Fruit fly (Drosophila melanogaster): ENCODE data around the gene ems.

The ems gene

dm6 chr3R:13884929-13885328, 16.7 kb upstream of the ems start:
- peak; percentile 27 for TF ChIP-seq CG3919 (GFP tag; optimal IDR thresholded peaks at IDR 0.05)
- TF ChIP-seq CG34406 (GFP tag; optimal IDR thresholded peaks at IDR 0.05) = no peak
- TF ChIP-seq eg (GFP tag; IDR thresholded peaks at IDR 0.05) = no peak
- no peak for TF ChIP-seq fd85E (GFP tag; optimal IDR thresholded peaks at IDR 0.05)
- TF ChIP-seq salr (GFP tag; optimal IDR thresholded peaks at IDR 0.05) = no peak
- peak; percentile 18 for TF ChIP-seq OdsH (GFP tag; optimal IDR thresholded peaks at IDR 0.05)
- TF ChIP-seq Met (GFP tag; optimal IDR thresholded peaks at IDR 0.05) = no peak
- TF ChIP-seq Hr39 (GFP tag; optimal IDR thresholded peaks at IDR 0.05) = peak; percentile 35
- peak; percentile 35 for TF ChIP-seq acj6 (GFP tag; optimal IDR thresholded peaks at IDR 0.05)
- TF ChIP-seq pdm3 (GFP tag; optimal IDR thresholded peaks at IDR 0.05) = peak; percentile 38
- TF ChIP-seq lz (GFP tag; optimal IDR thresholded peaks at IDR 0.05) = no peak
- no peak for TF ChIP-seq Smox (GFP tag; optimal IDR thresholded peaks at IDR 0.05)
- TF ChIP-seq CG31627 (GFP tag; optimal IDR thresholded peaks at IDR 0.05) = no peak
- TF ChIP-seq esn (GFP tag; optimal IDR thresholded peaks at IDR 0.05) = peak; percentile 5
- TF ChIP-seq Hr4 (GFP tag; optimal IDR thresholded peaks at IDR 0.05) = no peak
- TF ChIP-seq CG9139 (GFP tag; optimal IDR thresholded peaks at IDR 0.05) = no peak
- TF ChIP-seq Ets96B (tag; optimal IDR thresholded peaks at IDR 0.05) = peak; percentile 53
- peak; percentile 9 to 45 for TF ChIP-seq ss (GFP tag; optimal IDR thresholded peaks at IDR 0.05)
- no peak for TF ChIP-seq dac (GFP tag; optimal IDR thresholded peaks at IDR 0.05)
- peak; percentile 36 for TF ChIP-seq dsx (GFP tag; optimal IDR thresholded peaks at IDR 0.05; ENCODE audit: poor library complexity, severe bottlenecking)
- TF ChIP-seq CG32006 (GFP tag; optimal IDR thresholded peaks at IDR 0.05) = peak; percentile 1
- peak; percentile 47 for TF ChIP-seq CG3032 (tag; optimal IDR thresholded peaks at IDR 0.05)
- no peak for TF ChIP-seq topi (GFP tag; optimal IDR thresholded peaks at IDR 0.05)
- TF ChIP-seq CG6276 (GFP tag; optimal IDR thresholded peaks at IDR 0.05) = no peak
- no peak for TF ChIP-seq net (GFP tag; optimal IDR thresholded peaks at IDR 0.05)
- TF ChIP-seq CG6792 (GFP tag; optimal IDR thresholded peaks at IDR 0.05) = peak; percentile 8
- TF ChIP-seq Gug (GFP tag; IDR thresholded peaks at IDR 0.05) = no peak
- TF ChIP-seq CG11294 (GFP tag; IDR thresholded peaks at IDR 0.05) = no peak
- TF ChIP-seq svp (GFP tag) = peak; percentile 68
- no peak for TF ChIP-seq Blimp-1 (GFP tag; optimal IDR thresholded peaks at IDR 0.05)
- TF ChIP-seq Sox14 (GFP tag; optimal IDR thresholded peaks at IDR 0.05) = no peak
- peak; percentile 41 for TF ChIP-seq fd59A (GFP tag; optimal IDR thresholded peaks at IDR 0.05)
- peak; percentile 22 for TF ChIP-seq CG1621 (tag; optimal IDR thresholded peaks at IDR 0.05)
- no peak for TF ChIP-seq CG15336 (GFP tag; IDR thresholded peaks at IDR 0.05)
- peak; percentile 2 for TF ChIP-seq vri (GFP tag; optimal IDR thresholded peaks at IDR 0.05)
- TF ChIP-seq CG11902 (GFP tag; optimal IDR thresholded peaks at IDR 0.05) = no peak
- TF ChIP-seq CG16779 (tag; optimal IDR thresholded peaks at IDR 0.05) = no peak
- TF ChIP-seq Ets21C (GFP tag; optimal IDR thresholded peaks at IDR 0.05) = no peak
- no peak for TF ChIP-seq CG8319 (GFP tag; optimal IDR thresholded peaks at IDR 0.05)
- no peak for TF ChIP-seq Lpt (GFP tag; optimal IDR thresholded peaks at IDR 0.05)
- TF ChIP-seq fkh (GFP tag; optimal IDR thresholded peaks at IDR 0.05) = no peak
- TF ChIP-seq Eip75B (GFP tag; optimal IDR thresholded peaks at IDR 0.05) = peak; percentile 22
- TF ChIP-seq Sox15 (GFP tag; optimal IDR thresholded peaks at IDR 0.05) = no peak
- TF ChIP-seq achi (GFP tag; optimal IDR thresholded peaks at IDR 0.05) = peak; percentile 43
- TF ChIP-seq Hr38 (GFP tag; optimal IDR thresholded peaks at IDR 0.05) = no peak
- 0 out of 3 replicates have a peak, but pooled peaks have one; percentile 16 for TF ChIP-seq CG8119 (GFP tag; IDR thresholded peaks at IDR 0.05)
- peak; percentile 59 for TF ChIP-seq CG6808 (GFP tag; optimal IDR thresholded peaks at IDR 0.05)
- TF ChIP-seq CG10631 (GFP tag; optimal IDR thresholded peaks at IDR 0.05) = peak; percentile 4
- TF ChIP-seq CG8632 (GFP tag; optimal IDR thresholded peaks at IDR 0.05) = no peak
- TF ChIP-seq CG10669 (GFP tag; optimal IDR thresholded peaks at IDR 0.05) = peak; percentile 44
- TF ChIP-seq CG4318 (GFP tag; optimal IDR thresholded peaks at IDR 0.05) = no peak
- TF ChIP-seq CG6854 (GFP tag; optimal IDR thresholded peaks at IDR 0.05) = no peak
- no peak for TF ChIP-seq CG7368 (GFP tag; optimal IDR thresholded peaks at IDR 0.05)
